Worm (Caenorhabditis elegans): ENCODE data around the gene C05D11.5.

C05D11.5 gene

DNA sequence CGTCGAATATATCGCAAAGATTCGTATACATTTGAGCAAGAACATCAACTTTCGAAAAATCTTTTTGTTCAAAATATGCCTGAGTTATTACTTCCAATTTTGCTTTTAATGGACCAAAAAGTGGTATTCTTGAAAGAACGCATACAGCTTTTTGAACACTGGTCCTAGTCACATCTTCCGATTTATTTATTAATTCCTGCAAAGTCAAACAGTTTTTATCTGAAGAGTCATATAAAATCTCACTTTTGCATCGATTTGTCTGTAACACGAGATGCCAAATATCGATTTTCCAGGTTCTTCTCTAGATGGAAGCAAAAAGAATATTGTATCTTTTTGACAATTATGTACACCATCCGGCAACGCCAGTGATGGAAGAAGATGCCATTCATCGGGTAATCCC, 38.0 kb upstream of the C05D11.5 start:
- peak; percentile 70 for TF ChIP-seq ama-1 (optimal IDR thresholded peaks at IDR 0.05)
- no peak for TF ChIP-seq ets-7 (tag; optimal IDR thresholded peaks at IDR 0.05)
- no peak for TF ChIP-seq hmg-4 (GFP tag; optimal IDR thresholded peaks at IDR 0.05)
- no peak for TF ChIP-seq hmbx-1 (tag; optimal IDR thresholded peaks at IDR 0.05)
- TF ChIP-seq pes-1 (GFP tag; IDR thresholded peaks at IDR 0.05): peak; percentile 34; the same call in 1 of the 2 replicates
- TF ChIP-seq flt-1 (GFP tag; IDR thresholded peaks at IDR 0.05): no peak
- no peak for TF ChIP-seq scrt-1 (GFP tag; IDR thresholded peaks at IDR 0.05)
- TF ChIP-seq ceh-13 (GFP tag; optimal IDR thresholded peaks at IDR 0.05): no peak
- TF ChIP-seq tbx-37 (GFP tag; conservative IDR thresholded peaks at IDR 0.05): no peak

DNA sequence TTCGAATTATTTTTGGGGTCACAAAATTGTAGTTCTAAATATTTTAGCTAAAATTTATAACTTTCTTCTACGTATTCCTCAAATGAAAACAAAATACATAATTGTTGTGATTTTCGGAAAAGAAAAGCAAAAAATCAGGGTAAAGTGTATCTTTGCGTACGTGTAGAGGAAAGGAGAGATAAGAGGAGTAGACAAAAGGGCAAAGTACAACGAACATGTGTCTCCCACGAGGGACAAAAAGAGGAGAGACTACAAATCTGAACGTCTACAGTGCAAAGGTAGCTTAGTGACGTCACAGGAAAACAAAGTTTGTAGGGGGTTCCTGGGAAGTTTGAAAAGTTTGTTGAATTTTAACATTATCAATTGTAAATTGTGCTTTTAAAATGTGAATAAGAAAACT, 35.7 kb upstream of the C05D11.5 start:
- TF ChIP-seq tbx-37 (GFP tag; conservative IDR thresholded peaks at IDR 0.05) (no peak), sea-1 (GFP tag; conservative IDR thresholded peaks at IDR 0.05) (0 out of 2 replicates have a peak, but pooled peaks have one; percentile 30), flt-1 (GFP tag; IDR thresholded peaks at IDR 0.05) (no peak), ama-1 (optimal IDR thresholded peaks at IDR 0.05) (no peak), pes-1 (GFP tag; IDR thresholded peaks at IDR 0.05) (no peak), ceh-13 (GFP tag; optimal IDR thresholded peaks at IDR 0.05) (no peak)

DNA sequence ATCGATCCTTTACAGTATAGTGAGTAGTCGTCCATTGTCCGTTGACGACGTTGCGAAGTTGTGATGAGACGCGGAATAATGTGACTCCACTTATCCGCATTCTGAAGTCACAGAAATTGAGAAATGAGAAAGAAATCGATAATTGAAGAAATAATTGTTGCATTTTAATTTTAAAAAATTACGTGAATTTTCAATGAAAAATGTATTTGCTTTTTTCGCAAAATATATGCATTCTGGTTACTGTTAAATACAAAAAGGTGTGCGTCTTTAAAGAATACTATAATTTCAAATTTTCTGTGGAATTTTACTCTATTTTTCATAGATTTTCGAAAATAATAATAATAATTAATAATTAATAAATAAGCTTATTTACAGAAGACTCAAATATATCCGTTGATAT, 35.0 kb upstream of the C05D11.5 start, which contains the start of gene let-721:
Gene let-721 (minus strand): TSS at position 101 of the 400 bp plus-strand sequence.
- TF ChIP-seq pes-1 (GFP tag; IDR thresholded peaks at IDR 0.05) (no peak), ceh-13 (GFP tag; optimal IDR thresholded peaks at IDR 0.05) (no peak), tbx-11 (GFP tag; IDR thresholded peaks at IDR 0.05) (no peak), flt-1 (GFP tag; IDR thresholded peaks at IDR 0.05) (no peak), tbx-37 (GFP tag; conservative IDR thresholded peaks at IDR 0.05) (no peak), ama-1 (optimal IDR thresholded peaks at IDR 0.05) (no peak), scrt-1 (GFP tag; IDR thresholded peaks at IDR 0.05) (no peak)

DNA sequence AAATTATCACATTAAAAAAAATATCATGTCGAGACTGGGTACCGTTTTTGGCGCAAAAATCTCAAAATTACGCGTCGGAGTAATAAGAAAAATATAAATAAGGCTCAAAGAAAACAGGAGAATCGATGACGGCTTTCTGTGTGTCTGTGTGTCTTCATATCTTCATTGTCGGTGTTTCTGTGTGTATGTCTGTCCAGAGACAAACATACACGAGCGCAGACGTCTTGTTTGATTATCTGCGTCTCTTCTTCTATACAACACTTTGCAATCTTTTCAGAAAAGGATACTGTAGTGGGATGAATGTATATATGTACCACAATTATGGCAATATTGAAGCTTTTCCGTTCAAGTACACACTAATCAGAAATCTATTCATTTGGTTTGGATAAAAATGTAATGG, 32.5 kb upstream of the C05D11.5 start, which contains the start of gene C05D11.13:
Gene C05D11.13 (minus strand): TSS at position 252 of the 400 bp plus-strand sequence.
- TF ChIP-seq hmbx-1 (tag; optimal IDR thresholded peaks at IDR 0.05) (no peak), ceh-36 (tag; optimal IDR thresholded peaks at IDR 0.05) (no peak), tbx-37 (GFP tag; conservative IDR thresholded peaks at IDR 0.05) (no peak), tra-4 (tag; optimal IDR thresholded peaks at IDR 0.05) (no peak), flt-1 (GFP tag; IDR thresholded peaks at IDR 0.05) (no peak), ama-1 (optimal IDR thresholded peaks at IDR 0.05) (no peak), aly-1 (tag; optimal IDR thresholded peaks at IDR 0.05) (no peak), hnd-1 (tag; optimal IDR thresholded peaks at IDR 0.05) (no peak), hmg-4 (GFP tag; optimal IDR thresholded peaks at IDR 0.05) (no peak), tbx-11 (GFP tag; IDR thresholded peaks at IDR 0.05) (no peak), scrt-1 (GFP tag; IDR thresholded peaks at IDR 0.05) (no peak), pes-1 (GFP tag; IDR thresholded peaks at IDR 0.05) (no peak), F13C5.2 (tag; optimal IDR thresholded peaks at IDR 0.05) (no peak), ets-7 (tag; optimal IDR thresholded peaks at IDR 0.05) (no peak)

DNA sequence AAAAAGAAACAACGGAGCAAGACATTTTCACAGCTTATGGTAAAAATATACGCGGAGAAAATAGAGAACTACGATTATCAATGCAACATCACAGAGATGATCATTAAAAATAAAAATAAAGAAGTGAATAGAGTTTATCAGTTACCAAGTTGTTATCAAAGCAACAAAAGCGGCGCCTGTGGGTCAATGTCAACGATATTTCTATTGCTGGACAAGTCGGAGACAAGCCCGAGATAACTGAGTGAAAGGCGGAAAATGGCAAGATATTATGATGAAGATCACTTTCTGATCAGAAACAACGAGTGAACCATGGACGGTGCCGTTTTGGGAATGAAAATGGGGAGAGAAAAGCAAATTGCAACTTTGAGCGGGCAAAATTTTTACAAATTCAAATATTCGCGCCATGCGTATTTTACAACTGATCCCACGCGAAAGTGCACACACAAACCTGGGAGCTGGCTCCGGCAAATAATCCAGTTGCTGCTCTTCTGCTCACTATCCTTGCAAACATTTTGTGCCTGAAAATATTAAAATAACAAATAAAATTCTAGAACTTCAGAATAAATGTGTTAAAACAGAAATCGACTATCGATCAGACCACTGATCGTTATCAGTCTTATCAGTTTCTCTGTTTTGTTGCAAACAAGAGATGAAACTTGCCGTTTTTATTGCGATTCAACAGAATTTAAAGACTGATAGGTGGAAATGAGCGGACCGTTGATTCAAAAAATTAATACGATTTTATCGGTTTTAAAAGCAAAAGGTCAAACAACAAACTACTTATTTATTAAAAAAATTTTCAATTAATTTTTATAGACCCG, 30.7 kb upstream of the C05D11.5 start, which contains the start of gene mel-32:
Gene mel-32 (minus strand): TSS at position 696 of the 821 bp plus-strand sequence.
- TF ChIP-seq B0310.2 (tag; optimal IDR thresholded peaks at IDR 0.05) (no peak), ets-7 (tag; optimal IDR thresholded peaks at IDR 0.05) (no peak), ama-1 (optimal IDR thresholded peaks at IDR 0.05) (peak; percentile 21), aly-1 (tag; optimal IDR thresholded peaks at IDR 0.05) (no peak), ceh-13 (GFP tag; optimal IDR thresholded peaks at IDR 0.05) (no peak), sea-1 (GFP tag; conservative IDR thresholded peaks at IDR 0.05) (no peak), ceh-36 (tag; optimal IDR thresholded peaks at IDR 0.05) (no peak), scrt-1 (GFP tag; IDR thresholded peaks at IDR 0.05) (no peak), pes-1 (GFP tag; IDR thresholded peaks at IDR 0.05) (no peak)

DNA sequence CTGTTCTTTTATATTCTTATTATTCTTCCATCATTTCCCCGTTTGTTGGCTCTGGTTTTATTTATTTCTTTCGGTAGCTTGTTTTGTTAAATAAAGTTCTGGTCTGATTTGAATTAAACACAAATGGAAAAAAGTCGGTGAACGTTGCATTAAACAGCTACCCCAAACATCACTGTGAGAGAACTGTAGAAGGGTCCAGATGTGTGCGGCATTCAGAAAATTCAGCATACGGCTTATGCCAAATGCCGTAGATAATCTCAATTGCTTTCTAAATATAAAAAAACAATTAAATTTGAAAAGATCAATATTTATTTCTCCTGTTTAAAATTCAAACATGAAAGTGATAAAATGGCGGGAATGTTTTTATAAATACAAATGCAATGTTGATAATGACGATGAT, 28.0 kb upstream of the C05D11.5 start:
- TF ChIP-seq pes-1 (GFP tag; IDR thresholded peaks at IDR 0.05) (no peak), B0310.2 (tag; optimal IDR thresholded peaks at IDR 0.05) (no peak), hmg-4 (GFP tag; optimal IDR thresholded peaks at IDR 0.05) (no peak), ama-1 (optimal IDR thresholded peaks at IDR 0.05) (no peak), ceh-13 (GFP tag; optimal IDR thresholded peaks at IDR 0.05) (no peak), sea-1 (GFP tag; conservative IDR thresholded peaks at IDR 0.05) (no peak), F13C5.2 (tag; optimal IDR thresholded peaks at IDR 0.05) (no peak), ets-7 (tag; optimal IDR thresholded peaks at IDR 0.05) (no peak), scrt-1 (GFP tag; IDR thresholded peaks at IDR 0.05) (no peak), aly-1 (tag; optimal IDR thresholded peaks at IDR 0.05) (no peak), flt-1 (GFP tag; IDR thresholded peaks at IDR 0.05) (no peak)

DNA sequence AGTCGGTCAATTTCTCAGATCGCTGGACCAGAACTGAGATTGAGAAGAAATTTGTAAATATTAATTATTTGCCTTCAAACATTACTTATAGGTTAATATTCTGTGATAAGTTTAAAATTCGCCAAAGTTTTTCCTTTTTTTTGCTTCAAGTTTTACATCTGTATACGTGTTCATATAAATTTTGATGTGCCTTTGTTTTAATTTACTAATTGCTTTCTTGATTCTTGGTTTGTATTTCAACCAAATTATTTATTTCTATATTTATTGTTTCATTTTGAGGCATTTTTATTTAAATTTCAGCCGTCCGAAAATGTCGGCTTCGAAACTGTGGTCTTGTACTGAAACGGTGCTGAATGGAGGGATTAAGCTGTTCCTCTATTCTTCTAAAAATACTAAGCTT, 24.5 kb upstream of the C05D11.5 start, which contains the start of gene C05D11.1:
Gene C05D11.1 (plus strand): TSS at position 301 of the 400 bp plus-strand sequence.
- TF ChIP-seq tbx-11 (GFP tag; IDR thresholded peaks at IDR 0.05) (no peak), pes-1 (GFP tag; IDR thresholded peaks at IDR 0.05) (no peak), B0310.2 (tag; optimal IDR thresholded peaks at IDR 0.05) (no peak), hmg-4 (GFP tag; optimal IDR thresholded peaks at IDR 0.05) (no peak), scrt-1 (GFP tag; IDR thresholded peaks at IDR 0.05) (no peak), tbx-37 (GFP tag; conservative IDR thresholded peaks at IDR 0.05) (no peak), ceh-13 (GFP tag; optimal IDR thresholded peaks at IDR 0.05) (no peak), sea-1 (GFP tag; conservative IDR thresholded peaks at IDR 0.05) (no peak), hnd-1 (tag; optimal IDR thresholded peaks at IDR 0.05) (no peak), flt-1 (GFP tag; IDR thresholded peaks at IDR 0.05) (no peak), F13C5.2 (tag; optimal IDR thresholded peaks at IDR 0.05) (no peak), hmbx-1 (tag; optimal IDR thresholded peaks at IDR 0.05) (no peak), ets-7 (tag; optimal IDR thresholded peaks at IDR 0.05) (no peak), aly-1 (tag; optimal IDR thresholded peaks at IDR 0.05) (no peak), ceh-36 (tag; optimal IDR thresholded peaks at IDR 0.05) (no peak), tra-4 (tag; optimal IDR thresholded peaks at IDR 0.05) (no peak), ama-1 (optimal IDR thresholded peaks at IDR 0.05) (no peak)
